Worm (Caenorhabditis elegans) whole organism, L2 larva: ENCODE data around the gene D1046.18.

Experiments used
- C34F6.9 ChIP-seq: fragments of 150-350 bp; optimal IDR thresholded peaks from 2 replicates; lab custom pipeline; 2014; ENCODE audit warnings: missing biosample characterization, missing genetic modification characterization
- F13H6.1 ChIP-seq: sonication (generic microtip); optimal IDR thresholded peaks from 2 replicates; lab custom pipeline; 2016; ENCODE audit warnings: missing genetic modification characterization, missing compliant biosample characterization
- R02D3.7 ChIP-seq: fragments of 150-350 bp; optimal IDR thresholded peaks from 2 replicates; lab custom pipeline; 2014; ENCODE audit warnings: missing biosample characterization, missing genetic modification characterization
- Y55F3AM.14 ChIP-seq: fragments of 200-800 bp; sonication (Bioruptor generic); optimal IDR thresholded peaks from 2 replicates; lab custom pipeline; 2018; ENCODE audit warnings: mild to moderate bottlenecking, missing genetic modification characterization, missing compliant biosample characterization
- alr-1 ChIP-seq: fragments of 150-350 bp; optimal IDR thresholded peaks from 2 replicates; lab custom pipeline; 2014; ENCODE audit warnings: missing biosample characterization, missing genetic modification characterization
- aly-2 ChIP-seq: fragments of 150-350 bp; optimal IDR thresholded peaks from 2 replicates; lab custom pipeline; 2014; ENCODE audit warnings: missing biosample characterization, missing genetic modification characterization
- ama-1 ChIP-seq: fragments of 150-350 bp; optimal IDR thresholded peaks from 2 replicates; lab custom pipeline; 2018; ENCODE audit warnings: inconsistent platforms
- blmp-1 ChIP-seq: sonication (generic microtip); optimal IDR thresholded peaks from 2 replicates; lab custom pipeline; 2017; ENCODE audit warnings: missing genetic modification characterization, mild to moderate bottlenecking, missing compliant biosample characterization, antibody characterized with exemption, moderate library complexity; ENCODE audit not compliant: insufficient read depth
- ceh-82 ChIP-seq: fragments of 150-350 bp; optimal IDR thresholded peaks from 2 replicates; lab custom pipeline; 2014; ENCODE audit warnings: missing biosample characterization, missing genetic modification characterization
- crh-2 ChIP-seq: sonication (generic microtip); optimal IDR thresholded peaks from 2 replicates; lab custom pipeline; 2017; ENCODE audit warnings: missing biosample characterization, missing genetic modification characterization
- dmd-4 ChIP-seq: sonication (generic microtip); optimal IDR thresholded peaks from 2 replicates; lab custom pipeline; 2017; ENCODE audit warnings: missing biosample characterization, missing genetic modification characterization
- elt-3 ChIP-seq: sonication (generic microtip); optimal IDR thresholded peaks from 2 replicates; lab custom pipeline; 2017; ENCODE audit warnings: missing biosample characterization, missing genetic modification characterization
- lin-13 ChIP-seq: fragments of 150-350 bp; optimal IDR thresholded peaks from 2 replicates; lab custom pipeline; 2014; ENCODE audit warnings: missing biosample characterization, missing genetic modification reagents, missing genetic modification characterization
- lin-39 ChIP-seq: fragments of 150-350 bp; optimal IDR thresholded peaks from 2 replicates; lab custom pipeline; 2014; ENCODE audit warnings: missing biosample characterization, missing genetic modification reagents, missing genetic modification characterization
- lsy-2 ChIP-seq, 2 experiments: fragments of 150-350 bp in 1 of 2; sonication (generic microtip) in 1 of 2; optimal IDR thresholded peaks; 2 replicates each; lab custom pipeline; 2014 to 2017; ENCODE audit warnings: missing biosample characterization in 2 of 2, missing genetic modification characterization in 2 of 2
- mab-5 ChIP-seq: fragments of 150-350 bp; optimal IDR thresholded peaks from 2 replicates; lab custom pipeline; 2014; ENCODE audit warnings: missing biosample characterization, missing genetic modification characterization
- mbf-1 ChIP-seq: sonication (generic microtip); optimal IDR thresholded peaks from 2 replicates; lab custom pipeline; 2017; ENCODE audit warnings: missing biosample characterization, missing genetic modification characterization
- nhr-11 ChIP-seq: fragments of 150-350 bp; optimal IDR thresholded peaks from 2 replicates; lab custom pipeline; 2014; ENCODE audit warnings: missing biosample characterization, missing genetic modification characterization
- nhr-12 ChIP-seq: fragments of 150-350 bp; optimal IDR thresholded peaks from 2 replicates; lab custom pipeline; 2014; ENCODE audit warnings: missing biosample characterization, missing genetic modification characterization
- nhr-129 ChIP-seq: fragments of 150-350 bp; optimal IDR thresholded peaks from 2 replicates; lab custom pipeline; 2014; ENCODE audit warnings: missing biosample characterization, missing genetic modification characterization
- nhr-21 ChIP-seq: fragments of 150-350 bp; optimal IDR thresholded peaks from 2 replicates; lab custom pipeline; 2014; ENCODE audit warnings: missing biosample characterization, missing genetic modification characterization
- nhr-237 ChIP-seq: fragments of 150-350 bp; optimal IDR thresholded peaks from 2 replicates; lab custom pipeline; 2014; ENCODE audit warnings: missing biosample characterization, missing genetic modification characterization
- nhr-25 ChIP-seq: fragments of 150-350 bp; sonication (generic microtip); optimal IDR thresholded peaks from 3 replicates; lab custom pipeline; 2014; ENCODE audit warnings: missing biosample characterization, missing genetic modification characterization
- nhr-6 ChIP-seq: fragments of 150-350 bp; optimal IDR thresholded peaks from 2 replicates; lab custom pipeline; 2014; ENCODE audit warnings: missing biosample characterization, missing genetic modification characterization
- nhr-77 ChIP-seq: fragments of 150-350 bp; optimal IDR thresholded peaks from 2 replicates; lab custom pipeline; 2014; ENCODE audit warnings: missing biosample characterization, missing genetic modification characterization
- peb-1 ChIP-seq: fragments of 150-350 bp; optimal IDR thresholded peaks from 2 replicates; lab custom pipeline; 2014; ENCODE audit warnings: missing biosample characterization, missing genetic modification characterization
- sem-4 ChIP-seq: fragments of 150-350 bp; optimal IDR thresholded peaks from 2 replicates; lab custom pipeline; 2014; ENCODE audit warnings: missing biosample characterization, missing genetic modification reagents, missing genetic modification characterization
- skn-1 ChIP-seq: sonication (generic microtip); optimal IDR thresholded peaks from 2 replicates; lab custom pipeline; 2017; ENCODE audit warnings: missing biosample characterization, missing genetic modification characterization
- sma-3 ChIP-seq: sonication (generic microtip); optimal IDR thresholded peaks from 2 replicates; lab custom pipeline; 2016; ENCODE audit warnings: missing genetic modification reagents, missing genetic modification characterization, missing compliant biosample characterization
- sma-9 ChIP-seq, 2 experiments: fragments of 150-350 bp in 1 of 2; sonication (generic microtip) in 1 of 2; optimal IDR thresholded peaks; 2 replicates each; lab custom pipeline; 2014 to 2016; ENCODE audit warnings: missing genetic modification characterization in 2 of 2, mild to moderate bottlenecking in 1 of 2, missing biosample characterization in 1 of 2, missing compliant biosample characterization in 1 of 2, missing genetic modification reagents in 1 of 2, moderate library complexity in 1 of 2
- snpc-4 ChIP-seq: fragments of 150-350 bp; optimal IDR thresholded peaks from 2 replicates; lab custom pipeline; 2014; ENCODE audit warnings: missing biosample characterization, missing genetic modification characterization
- unc-39 ChIP-seq: fragments of 150-350 bp; optimal IDR thresholded peaks from 2 replicates; lab custom pipeline; 2014; ENCODE audit warnings: missing biosample characterization, missing genetic modification characterization
- unc-55 ChIP-seq: fragments of 150-350 bp; sonication (generic microtip); optimal IDR thresholded peaks from 3 replicates; lab custom pipeline; 2014; ENCODE audit warnings: missing biosample characterization, missing genetic modification reagents, missing genetic modification characterization
- zag-1 ChIP-seq: fragments of 150-350 bp; optimal IDR thresholded peaks from 2 replicates; lab custom pipeline; 2014; ENCODE audit warnings: missing biosample characterization, missing genetic modification characterization
- ztf-1 ChIP-seq: fragments of 200-800 bp; sonication (Bioruptor generic); conservative IDR thresholded peaks from 2 replicates; pipeline ENCODE4 v1.3.6; 2022; ENCODE audit warnings: missing genetic modification characterization, missing compliant biosample characterization
- ztf-4 ChIP-seq: fragments of 150-350 bp; optimal IDR thresholded peaks from 2 replicates; lab custom pipeline; 2014; ENCODE audit warnings: missing biosample characterization, missing genetic modification characterization

D1046.18 gene

DNA sequence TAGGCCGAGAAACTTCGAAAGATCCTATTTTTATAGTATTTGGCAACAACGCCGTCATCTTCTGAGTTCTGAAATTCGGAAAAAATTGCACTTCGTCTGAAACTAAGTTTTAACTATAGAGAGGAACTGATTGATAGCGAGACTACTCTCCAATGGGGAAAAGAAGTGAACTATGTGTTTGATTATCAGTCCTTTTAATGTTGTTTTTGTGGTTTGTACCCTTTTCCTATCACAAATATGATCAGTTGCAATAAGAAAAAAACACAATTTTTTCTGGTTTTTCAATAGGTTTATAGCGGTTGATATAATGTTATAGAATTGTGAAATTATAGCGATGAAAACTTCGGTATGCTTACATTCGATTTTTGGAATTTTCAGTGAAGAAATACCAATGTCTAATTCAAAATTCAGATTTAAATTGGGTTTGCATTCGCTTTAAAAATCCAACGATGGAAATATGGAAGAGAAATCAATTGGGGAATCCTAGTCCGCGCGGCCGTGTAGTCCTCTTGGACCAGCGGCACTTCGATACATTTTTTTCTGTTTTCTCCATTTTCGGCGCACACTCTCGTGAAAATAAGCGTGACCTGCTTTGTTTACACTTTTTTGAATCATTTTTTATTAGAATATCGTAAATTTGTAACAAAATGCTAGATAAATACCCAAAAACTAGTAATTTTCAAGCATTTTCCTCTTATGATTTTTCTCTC lies 43.4 kb downstream of the D1046.18 start, which contains the start of gene C53B4.3 (continued):
- TF ChIP-seq nhr-237 (tag; lab: Kevin White, UChicago) (no peak), elt-3 (tag; lab: Kevin White, UChicago) (no peak), snpc-4 (tag; lab: Kevin White, UChicago) (no peak), blmp-1 (tag; lab: Kevin White, UChicago) (no peak), sma-3 (GFP tag; lab: Kevin White, UChicago) (peak; percentile 76), C34F6.9 (tag; lab: Kevin White, UChicago) (peak; percentile 68), nhr-21 (tag; lab: Kevin White, UChicago) (no peak), R02D3.7 (no peak), nhr-25 (tag; lab: Kevin White, UChicago) (peak; percentile 70), lin-13 (GFP tag; lab: Kevin White, UChicago) (peak; percentile 19), peb-1 (tag; lab: Kevin White, UChicago) (no peak), aly-2 (tag; lab: Kevin White, UChicago) (no peak), sem-4 (tag; lab: Kevin White, UChicago) (peak; percentile 26), alr-1 (tag; lab: Kevin White, UChicago) (no peak), ama-1 (no peak), dmd-4 (tag; lab: Kevin White, UChicago) (peak; percentile 28), zag-1 (tag; lab: Kevin White, UChicago) (no peak), nhr-12 (no peak), nhr-11 (tag; lab: Kevin White, UChicago) (no peak), nhr-77 (tag; lab: Kevin White, UChicago) (no peak), ztf-1 (GFP tag; lab: Robert Waterston, UW) (no peak), unc-39 (tag; lab: Kevin White, UChicago) (no peak), sma-9 (GFP tag; optimal IDR thresholded peaks at IDR 0.05; lab: Kevin White, UChicago) (peak; percentile 89), sma-9 (tag; optimal IDR thresholded peaks at IDR 0.05; lab: Kevin White, UChicago) (no peak)

DNA sequence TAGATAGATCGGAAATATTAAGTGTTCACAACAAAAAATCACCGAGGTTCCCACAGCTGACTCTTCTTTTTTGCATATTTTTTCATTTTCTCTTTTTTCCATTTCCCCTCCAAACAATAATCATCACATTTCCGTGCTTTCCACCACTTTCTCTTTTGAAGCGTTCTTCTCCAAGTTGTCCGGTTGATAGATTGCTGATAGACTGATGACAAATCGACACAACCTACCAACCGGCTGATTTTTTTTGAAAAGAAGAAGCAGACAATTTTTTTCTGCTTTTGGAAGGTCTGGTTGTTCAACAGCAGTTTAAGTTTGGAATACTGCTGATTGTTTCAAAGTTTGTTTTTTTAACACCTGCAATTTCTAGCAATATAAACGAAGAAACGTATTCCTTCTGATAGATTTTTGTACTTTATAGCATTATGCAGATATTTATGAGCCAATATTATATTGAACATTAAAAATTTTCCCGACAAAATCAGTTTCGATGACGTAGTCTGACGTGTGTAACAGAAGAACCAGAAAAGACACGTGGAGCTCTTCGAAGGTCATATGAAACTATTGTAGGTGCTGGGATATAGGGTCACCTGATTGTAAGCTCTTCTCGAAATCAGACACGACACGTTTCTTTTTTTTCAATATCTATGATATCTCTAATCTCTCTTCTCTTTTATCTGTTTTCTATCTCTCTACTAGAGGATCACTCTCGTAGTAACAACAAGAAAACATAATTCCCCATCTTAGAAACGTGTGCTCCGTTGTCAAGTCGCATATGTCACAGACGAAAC lies 44.7 kb downstream of the D1046.18 start:
- TF ChIP-seq nhr-129 (tag; lab: Kevin White, UChicago) (peak; percentile 42), unc-39 (tag; lab: Kevin White, UChicago) (no peak), crh-2 (tag; lab: Kevin White, UChicago) (peak; percentile 10), lsy-2 (tag; optimal IDR thresholded peaks at IDR 0.05; lab: Kevin White, UChicago) (peak in 1 of 2 experiments; percentile 63), C34F6.9 (tag; lab: Kevin White, UChicago) (peak; percentile 56), sma-9 (GFP tag; optimal IDR thresholded peaks at IDR 0.05; lab: Kevin White, UChicago) (peak; percentile 36), sma-9 (tag; optimal IDR thresholded peaks at IDR 0.05; lab: Kevin White, UChicago) (no peak), ztf-4 (tag; lab: Kevin White, UChicago) (peak; percentile 17), R02D3.7 (no peak), ceh-82 (no peak), lin-13 (GFP tag; lab: Kevin White, UChicago) (no peak), F13H6.1 (tag; lab: Kevin White, UChicago) (peak; percentile 34), skn-1 (tag; lab: Kevin White, UChicago) (no peak)

DNA sequence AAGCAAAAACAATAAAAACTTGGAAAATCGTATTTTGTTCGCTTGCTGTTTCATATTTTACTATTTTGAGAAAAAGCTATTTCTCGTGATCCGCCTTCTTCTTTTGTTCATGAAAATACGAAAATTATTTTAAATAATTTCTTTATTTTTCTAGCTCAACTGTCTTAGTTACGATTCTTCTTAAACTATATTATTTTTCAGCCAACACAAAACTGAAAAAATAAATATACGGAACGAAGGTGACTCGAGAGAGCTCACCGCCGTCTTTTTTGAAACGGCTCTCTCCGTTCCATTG lies 45.2 kb downstream of the D1046.18 start, which contains the start of gene pdzd-8:
TSS of gene pdzd-8 (plus strand) at position 196 of the 295 bp plus-strand sequence.
- TF ChIP-seq lin-39 (tag; lab: Kevin White, UChicago) = no peak
- TF ChIP-seq snpc-4 (tag; lab: Kevin White, UChicago) = no peak
- TF ChIP-seq nhr-12 = no peak
- no peak for TF ChIP-seq Y55F3AM.14 (GFP tag; lab: Kevin White, UChicago)
- no peak for TF ChIP-seq lsy-2 (tag; optimal IDR thresholded peaks at IDR 0.05; lab: Kevin White, UChicago)
- no peak for TF ChIP-seq nhr-77 (tag; lab: Kevin White, UChicago)
- TF ChIP-seq sma-9 (GFP tag; optimal IDR thresholded peaks at IDR 0.05; lab: Kevin White, UChicago) = no peak
- TF ChIP-seq sma-9 (tag; optimal IDR thresholded peaks at IDR 0.05; lab: Kevin White, UChicago) = no peak
- TF ChIP-seq mab-5 (tag; lab: Kevin White, UChicago) = no peak
- TF ChIP-seq nhr-6 = no peak
- TF ChIP-seq unc-55 (GFP tag; lab: Kevin White, UChicago) = no peak
- no peak for TF ChIP-seq dmd-4 (tag; lab: Kevin White, UChicago)
- TF ChIP-seq aly-2 (tag; lab: Kevin White, UChicago) = no peak
- TF ChIP-seq mbf-1 = no peak
- TF ChIP-seq ama-1 = no peak
- TF ChIP-seq ceh-82 = no peak
